Worm (Caenorhabditis elegans) whole organism, L4 larva: ENCODE results near the gene F49C12.2.

Experiments used
- D1046.2 ChIP-seq: fragments of 200-800 bp; sonication (Bioruptor generic); IDR thresholded peaks from 2 replicates; pipeline ENCODE4 v1.3.6; 2022; ENCODE audit warnings: missing genetic modification characterization, missing compliant biosample characterization
- F10B5.3 ChIP-seq: sonication (generic microtip); optimal IDR thresholded peaks from 2 replicates; lab custom pipeline; 2016; ENCODE audit warnings: mild to moderate bottlenecking, missing genetic modification characterization, missing compliant biosample characterization
- F26F4.8 ChIP-seq: fragments of 200-800 bp; sonication (Bioruptor generic); conservative IDR thresholded peaks from 2 replicates; pipeline ENCODE4 v1.3.6; 2022; ENCODE audit warnings: missing genetic modification characterization, missing compliant biosample characterization
- T26A8.4 ChIP-seq: fragments of 200-800 bp; sonication (Bioruptor generic); IDR thresholded peaks from 2 replicates; pipeline ENCODE4 v1.3.6; 2022; ENCODE audit warnings: missing genetic modification characterization, missing compliant biosample characterization
- Y105C5A.15 ChIP-seq: fragments of 200-800 bp; sonication (Bioruptor generic); IDR thresholded peaks from 2 replicates; pipeline ENCODE4 v1.3.6; 2022; ENCODE audit warnings: missing genetic modification characterization, missing compliant biosample characterization
- ZK546.5 ChIP-seq, 2 experiments: sonication (generic microtip); optimal IDR thresholded peaks; 2 replicates each; lab custom pipeline; 2017; ENCODE audit warnings: missing biosample characterization in 2 of 2, missing genetic modification characterization in 2 of 2
- attf-4 ChIP-seq: sonication (generic microtip); optimal IDR thresholded peaks from 3 replicates; lab custom pipeline; 2017; ENCODE audit warnings: missing biosample characterization, missing genetic modification characterization
- ceh-20 ChIP-seq: fragments of 200-800 bp; sonication (Bioruptor generic); IDR thresholded peaks from 2 replicates; pipeline ENCODE4 v1.3.6; 2022; ENCODE audit warnings: missing genetic modification reagents, missing genetic modification characterization, missing compliant biosample characterization
- ceh-32 ChIP-seq: sonication (generic microtip); optimal IDR thresholded peaks from 2 replicates; lab custom pipeline; 2016; ENCODE audit warnings: mild to moderate bottlenecking, missing genetic modification characterization, missing compliant biosample characterization; ENCODE audit not compliant: poor library complexity
- ces-1 ChIP-seq: fragments of 150-350 bp; sonication (generic microtip); optimal IDR thresholded peaks from 4 replicates; lab custom pipeline; 2014; ENCODE audit warnings: missing biosample characterization, missing genetic modification reagents, missing genetic modification characterization
- dmd-8 ChIP-seq: fragments of 200-800 bp; sonication (Bioruptor generic); IDR thresholded peaks from 2 replicates; pipeline ENCODE4 v1.3.6; 2022; ENCODE audit warnings: missing genetic modification characterization, missing compliant biosample characterization
- dmd-9 ChIP-seq: fragments of 200-800 bp; sonication (Bioruptor generic); IDR thresholded peaks from 2 replicates; pipeline ENCODE4 v1.3.6; 2022; ENCODE audit warnings: missing genetic modification reagents, missing genetic modification characterization, missing compliant biosample characterization
- dpl-1 ChIP-seq: fragments of 150-350 bp; optimal IDR thresholded peaks from 2 replicates; lab custom pipeline; 2014; ENCODE audit warnings: missing biosample characterization, missing genetic modification reagents, missing genetic modification characterization
- dve-1 ChIP-seq: sonication (generic microtip); optimal IDR thresholded peaks from 2 replicates; lab custom pipeline; 2017; ENCODE audit warnings: antibody characterized with exemption, mild to moderate bottlenecking, missing genetic modification characterization, missing compliant biosample characterization; ENCODE audit not compliant: insufficient read depth
- egl-27 ChIP-seq: sonication (generic microtip); optimal IDR thresholded peaks from 3 replicates; lab custom pipeline; 2017; ENCODE audit warnings: missing biosample characterization, missing genetic modification reagents, missing genetic modification characterization
- fos-1 ChIP-seq: fragments of 150-350 bp; optimal IDR thresholded peaks from 2 replicates; lab custom pipeline; 2014; ENCODE audit warnings: missing biosample characterization, missing genetic modification characterization
- gei-8 ChIP-seq: fragments of 200-800 bp; sonication (Bioruptor generic); optimal IDR thresholded peaks from 2 replicates; lab custom pipeline; 2018; ENCODE audit warnings: mild to moderate bottlenecking, missing genetic modification characterization, missing compliant biosample characterization
- hlh-11 ChIP-seq: fragments of 200-800 bp; sonication (Bioruptor generic); optimal IDR thresholded peaks from 2 replicates; lab custom pipeline; 2018; ENCODE audit warnings: mild to moderate bottlenecking, missing genetic modification characterization, missing compliant biosample characterization
- lim-7 ChIP-seq: fragments of 200-800 bp; sonication (Bioruptor generic); IDR thresholded peaks from 2 replicates; pipeline ENCODE4 v1.3.6; 2022; ENCODE audit warnings: missing genetic modification characterization, missing compliant biosample characterization
- lin-1 ChIP-seq: fragments of 200-800 bp; sonication (Bioruptor generic); IDR thresholded peaks from 2 replicates; pipeline ENCODE4 v1.3.6; 2022; ENCODE audit warnings: missing genetic modification reagents, missing genetic modification characterization, missing compliant biosample characterization
- lir-3 ChIP-seq: sonication (generic microtip); optimal IDR thresholded peaks from 2 replicates; lab custom pipeline; 2016; ENCODE audit warnings: mild to moderate bottlenecking, missing genetic modification characterization, missing compliant biosample characterization
- madf-5 ChIP-seq, 2 experiments: fragments of 200-800 bp; sonication (Bioruptor generic); IDR thresholded peaks; 2 replicates each; pipeline ENCODE4 v1.3.6; 2022; ENCODE audit warnings: missing compliant biosample characterization in 2 of 2, missing genetic modification characterization in 2 of 2
- madf-9 ChIP-seq: fragments of 200-800 bp; sonication (Bioruptor generic); conservative IDR thresholded peaks from 2 replicates; pipeline ENCODE4 v1.3.6; 2022; ENCODE audit warnings: missing genetic modification reagents, missing genetic modification characterization, missing compliant biosample characterization
- mes-2 ChIP-seq: sonication (generic microtip); optimal IDR thresholded peaks from 2 replicates; lab custom pipeline; 2016; ENCODE audit warnings: missing genotype, mild to moderate bottlenecking, missing genetic modification characterization, missing compliant biosample characterization; ENCODE audit not compliant: poor library complexity, severe bottlenecking
- nhr-102 ChIP-seq: sonication (generic microtip); optimal IDR thresholded peaks from 2 replicates; lab custom pipeline; 2016; ENCODE audit warnings: mild to moderate bottlenecking, missing genetic modification characterization, moderate library complexity, missing compliant biosample characterization
- nhr-25 ChIP-seq: sonication (generic microtip); optimal IDR thresholded peaks from 2 replicates; lab custom pipeline; 2017; ENCODE audit warnings: missing genetic modification characterization, mild to moderate bottlenecking, missing compliant biosample characterization, antibody characterized with exemption, moderate library complexity, borderline replicate concordance; ENCODE audit not compliant: insufficient read depth
- nhr-28 ChIP-seq: fragments of 150-350 bp; optimal IDR thresholded peaks from 2 replicates; lab custom pipeline; 2014; ENCODE audit warnings: missing biosample characterization, missing genetic modification characterization
- nhr-41 ChIP-seq: fragments of 200-800 bp; sonication (Bioruptor generic); IDR thresholded peaks from 2 replicates; pipeline ENCODE4 v1.3.6; 2022; ENCODE audit warnings: missing genetic modification reagents, missing genetic modification characterization, missing compliant biosample characterization
- nhr-6 ChIP-seq: fragments of 150-350 bp; optimal IDR thresholded peaks from 2 replicates; lab custom pipeline; 2014; ENCODE audit warnings: missing biosample characterization, missing genetic modification characterization
- pha-4 ChIP-seq, 2 experiments: fragments of 150-350 bp in 1 of 2; fragments of 200-800 bp in 1 of 2; sonication (Bioruptor generic) in 1 of 2; IDR thresholded peaks in 1 of 2; optimal IDR thresholded peaks in 1 of 2; 2 replicates each; pipeline versions ENCODE4 v1.3.6 to Lab custom; 2014 to 2022; ENCODE audit warnings: missing genetic modification characterization in 2 of 2, missing genetic modification reagents in 2 of 2, missing biosample characterization in 1 of 2, missing compliant biosample characterization in 1 of 2
- php-3 ChIP-seq: fragments of 200-800 bp; sonication (Bioruptor generic); IDR thresholded peaks from 2 replicates; pipeline ENCODE4 v1.3.6; 2022; ENCODE audit warnings: missing genetic modification reagents, missing genetic modification characterization, missing compliant biosample characterization
- pqm-1 ChIP-seq: sonication (generic microtip); optimal IDR thresholded peaks from 2 replicates; lab custom pipeline; 2017; ENCODE audit warnings: missing biosample characterization, missing genetic modification characterization
- saeg-2 ChIP-seq: fragments of 200-800 bp; sonication (Bioruptor generic); IDR thresholded peaks from 2 replicates; pipeline ENCODE4 v1.3.6; 2022; ENCODE audit warnings: missing genetic modification reagents, missing genetic modification characterization, missing compliant biosample characterization
- snpc-1.2 ChIP-seq: fragments of 200-800 bp; sonication (Bioruptor generic); IDR thresholded peaks from 2 replicates; pipeline ENCODE4 v1.3.6; 2022; ENCODE audit warnings: missing genetic modification reagents, missing genetic modification characterization, missing compliant biosample characterization
- snpc-4 ChIP-seq: fragments of 150-350 bp; optimal IDR thresholded peaks from 2 replicates; lab custom pipeline; 2014; ENCODE audit warnings: missing biosample characterization, missing genetic modification characterization
- spr-3 ChIP-seq: fragments of 200-800 bp; sonication (Bioruptor generic); optimal IDR thresholded peaks from 2 replicates; lab custom pipeline; 2018; ENCODE audit warnings: mild to moderate bottlenecking, missing genetic modification characterization, missing compliant biosample characterization
- tag-97 ChIP-seq: fragments of 200-800 bp; sonication (Bioruptor generic); IDR thresholded peaks from 2 replicates; pipeline ENCODE4 v1.3.6; 2022; ENCODE audit warnings: missing genetic modification characterization, missing compliant biosample characterization
- tra-1 ChIP-seq: fragments of 200-800 bp; sonication (Bioruptor generic); IDR thresholded peaks from 2 replicates; pipeline ENCODE4 v1.3.6; 2022; ENCODE audit warnings: missing genetic modification reagents, missing genetic modification characterization, missing compliant biosample characterization
- unc-39 ChIP-seq: sonication (generic microtip); optimal IDR thresholded peaks from 2 replicates; lab custom pipeline; 2017; ENCODE audit warnings: missing biosample characterization, missing genetic modification characterization
- zfp-3 ChIP-seq: fragments of 200-800 bp; sonication (Bioruptor generic); conservative IDR thresholded peaks from 2 replicates; pipeline ENCODE4 v1.3.6; 2022; ENCODE audit warnings: missing genetic modification reagents, missing genetic modification characterization, missing compliant biosample characterization
- zip-2 ChIP-seq: fragments of 150-350 bp; optimal IDR thresholded peaks from 2 replicates; lab custom pipeline; 2014; ENCODE audit warnings: missing biosample characterization, missing genetic modification characterization
- ztf-11 ChIP-seq: fragments of 150-350 bp; optimal IDR thresholded peaks from 2 replicates; lab custom pipeline; 2014; ENCODE audit warnings: missing biosample characterization, missing genetic modification characterization
- ztf-7 ChIP-seq: fragments of 150-350 bp; optimal IDR thresholded peaks from 2 replicates; lab custom pipeline; 2014; ENCODE audit warnings: missing biosample characterization, missing genetic modification characterization

F49C12.2 gene

ce11 chrIV:9333007-9333406 is 34.0 kb upstream of the F49C12.2 start (continued):
- TF ChIP-seq tag-97 (GFP tag; lab: Robert Waterston, UW) = no peak
- no peak for TF ChIP-seq snpc-1.2 (GFP tag; lab: Robert Waterston, UW)
- 0 out of 2 replicates have a peak, but pooled peaks have one; percentile 40 for TF ChIP-seq nhr-41 (GFP tag; lab: Robert Waterston, UW)
- TF ChIP-seq pqm-1 = peak; percentile 97
- TF ChIP-seq php-3 (GFP tag; lab: Robert Waterston, UW) = peak; percentile 88
- peak; percentile 91 for TF ChIP-seq nhr-28
- peak; percentile 11 for TF ChIP-seq mes-2
- TF ChIP-seq nhr-102 (tag; lab: Kevin White, UChicago) = peak; percentile 24

- no peak for TF ChIP-seq hlh-11 (tag; lab: Kevin White, UChicago)
- TF ChIP-seq dpl-1 (GFP tag; lab: Kevin White, UChicago) = no peak
- no peak for TF ChIP-seq unc-39 (tag; lab: Kevin White, UChicago)
- TF ChIP-seq lin-1 (GFP tag; lab: Robert Waterston, UW) = no peak
- no peak for TF ChIP-seq snpc-4 (tag; lab: Kevin White, UChicago)
- TF ChIP-seq ces-1 (GFP tag; lab: Kevin White, UChicago) = no peak
- TF ChIP-seq madf-9 = no peak
- no peak for TF ChIP-seq D1046.2
These were observed 31.7 kb upstream of the F49C12.2 start, which contains the start of gene nspg-7.1 for ce11 chrIV:9330755-9331154. Gene nspg-7.1, minus strand, starts transcription at chrIV:9330855.

- TF ChIP-seq attf-4 (tag; lab: Kevin White, UChicago) = no peak
These were observed 28.7 kb upstream of the F49C12.2 start, which contains the start of gene clec-183 for ce11 chrIV:9327706-9328105. Gene clec-183, plus strand, starts transcription at chrIV:9328006.

- no peak for TF ChIP-seq nhr-25
- no peak for TF ChIP-seq lim-7
- no peak for TF ChIP-seq zip-2 (tag; lab: Kevin White, UChicago)
- TF ChIP-seq tra-1 (GFP tag; lab: Robert Waterston, UW) = no peak
- TF ChIP-seq nhr-6 (tag; lab: Kevin White, UChicago) = no peak
- no peak for TF ChIP-seq dmd-8 (GFP tag; lab: Robert Waterston, UW)
- TF ChIP-seq snpc-4 (tag; lab: Kevin White, UChicago) = no peak
- TF ChIP-seq ZK546.5 (tag; optimal IDR thresholded peaks at IDR 0.05; lab: Kevin White, UChicago) = no peak
- no peak for TF ChIP-seq F26F4.8
- no peak for TF ChIP-seq egl-27 (tag; lab: Kevin White, UChicago)
- TF ChIP-seq pha-4 (GFP tag; IDR thresholded peaks at IDR 0.05; lab: Robert Waterston, UW) = no peak
- TF ChIP-seq pha-4 (tag; optimal IDR thresholded peaks at IDR 0.05; lab: Kevin White, UChicago) = no peak
- TF ChIP-seq zfp-3 (GFP tag; lab: Robert Waterston, UW) = no peak
- no peak for TF ChIP-seq snpc-1.2 (GFP tag; lab: Robert Waterston, UW)
- no peak for TF ChIP-seq ceh-20 (GFP tag; lab: Robert Waterston, UW)
- TF ChIP-seq, all 104 proteins: peak for 0
These were observed 25.0 kb upstream of the F49C12.2 start, which contains the start of the genes nspg-11 and F49C12.15 for ce11 chrIV:9323989-9324506. Gene nspg-11, minus strand, starts transcription at chrIV:9324089. Gene F49C12.15, plus strand, starts transcription at chrIV:9324456.

ce11 chrIV:9322489-9322888 is 23.4 kb upstream of the F49C12.2 start:
- TF ChIP-seq ces-1 (GFP tag; lab: Kevin White, UChicago) = no peak
- 0 out of 2 replicates have a peak, but pooled peaks have one; percentile 7 for TF ChIP-seq php-3 (GFP tag; lab: Robert Waterston, UW)
- peak; percentile 6 for TF ChIP-seq gei-8
- peak; percentile 0 for TF ChIP-seq dve-1 (tag; lab: Kevin White, UChicago)
- no peak for TF ChIP-seq F10B5.3 (tag; lab: Kevin White, UChicago)
- no peak for TF ChIP-seq egl-27 (tag; lab: Kevin White, UChicago)
- no peak for TF ChIP-seq Y105C5A.15
- no peak for TF ChIP-seq spr-3 (GFP tag; lab: Kevin White, UChicago)
- TF ChIP-seq dmd-9 = no peak
- no peak for TF ChIP-seq fos-1 (tag; lab: Kevin White, UChicago)
- TF ChIP-seq ztf-7 = no peak
- TF ChIP-seq T26A8.4 = peak; percentile 54; the same call in 1 of the 2 replicates
- no peak for TF ChIP-seq nhr-6 (tag; lab: Kevin White, UChicago)
- TF ChIP-seq lir-3 (tag; lab: Kevin White, UChicago) = no peak
- no peak for TF ChIP-seq hlh-11 (tag; lab: Kevin White, UChicago)
- TF ChIP-seq nhr-102 (tag; lab: Kevin White, UChicago) = peak; percentile 25
- TF ChIP-seq madf-5 (GFP tag; IDR thresholded peaks at IDR 0.05; lab: Robert Waterston, UW) = no peak
- no peak for TF ChIP-seq ztf-11 (tag; lab: Kevin White, UChicago)
- no peak for TF ChIP-seq saeg-2 (GFP tag; lab: Robert Waterston, UW)
- no peak for TF ChIP-seq ceh-32
